Worm (Caenorhabditis elegans) whole organism, young adult: ENCODE measurements around the gene F23H12.7.
A peak's percentile ranks its signal among the peaks of the same experiment; 100 is the strongest.

Experiments
- B0336.3 ChIP-seq: fragments of 200-800 bp; sonication (Bioruptor generic); IDR thresholded peaks from 2 replicates; pipeline ENCODE4 v1.3.6; 2022; ENCODE audit warnings: missing genetic modification characterization, missing compliant biosample characterization
- C06A6.2 ChIP-seq: fragments of 200-800 bp; sonication (Bioruptor generic); conservative IDR thresholded peaks from 2 replicates; pipeline ENCODE4 v1.3.6; 2022; ENCODE audit warnings: missing genetic modification characterization, missing compliant biosample characterization
- D2030.7 ChIP-seq: fragments of 200-800 bp; sonication (Bioruptor generic); IDR thresholded peaks from 2 replicates; pipeline ENCODE4 v1.3.6; 2022; ENCODE audit warnings: missing genetic modification reagents, missing genetic modification characterization, missing compliant biosample characterization
- F22D6.2 ChIP-seq: sonication (generic microtip); optimal IDR thresholded peaks from 2 replicates; lab custom pipeline; 2016; ENCODE audit warnings: mild to moderate bottlenecking, missing genetic modification characterization, missing compliant biosample characterization
- F23B12.7 ChIP-seq: sonication (generic microtip); optimal IDR thresholded peaks from 2 replicates; lab custom pipeline; 2017; ENCODE audit warnings: missing genetic modification characterization, mild to moderate bottlenecking, missing compliant biosample characterization, antibody characterized with exemption, moderate library complexity; ENCODE audit not compliant: insufficient read depth
- F52B5.7 ChIP-seq: sonication (generic microtip); optimal IDR thresholded peaks from 2 replicates; lab custom pipeline; 2016; ENCODE audit warnings: mild to moderate bottlenecking, missing genetic modification characterization, missing compliant biosample characterization
- F55B11.4 ChIP-seq: sonication (generic microtip); optimal IDR thresholded peaks from 2 replicates; lab custom pipeline; 2016; ENCODE audit warnings: missing compliant biosample characterization, missing genetic modification characterization, borderline replicate concordance; ENCODE audit not compliant: insufficient read depth
- T07F8.4 ChIP-seq: sonication (generic microtip); optimal IDR thresholded peaks from 2 replicates; lab custom pipeline; 2016; ENCODE audit warnings: mild to moderate bottlenecking, missing genetic modification characterization, moderate library complexity, missing compliant biosample characterization
- T26A5.8 ChIP-seq: sonication (generic microtip); optimal IDR thresholded peaks from 2 replicates; lab custom pipeline; 2016; ENCODE audit warnings: missing genetic modification characterization, missing compliant biosample characterization
- Y53F4B.3 ChIP-seq: fragments of 200-800 bp; sonication (Bioruptor generic); IDR thresholded peaks from 2 replicates; pipeline ENCODE4 v1.3.6; 2022; ENCODE audit warnings: missing genetic modification reagents, missing genetic modification characterization, missing compliant biosample characterization
- Y79H2A.3 ChIP-seq: fragments of 200-800 bp; sonication (Bioruptor generic); conservative IDR thresholded peaks from 2 replicates; pipeline ENCODE4 v1.3.6; 2022; ENCODE audit warnings: missing genetic modification reagents, missing genetic modification characterization, missing compliant biosample characterization
- akir-1 ChIP-seq: fragments of 200-800 bp; sonication (Bioruptor generic); optimal IDR thresholded peaks from 2 replicates; lab custom pipeline; 2018; ENCODE audit warnings: mild to moderate bottlenecking, missing genetic modification characterization, moderate library complexity, missing compliant biosample characterization
- ama-1 ChIP-seq, 3 experiments: fragments of 150-350 bp in 1 of 3; sonication (generic microtip) in 2 of 3; optimal IDR thresholded peaks; 2 replicates each; lab custom pipeline; 2014 to 2018; ENCODE audit warnings: missing biosample characterization in 2 of 3, missing genetic modification characterization in 2 of 3, missing genetic modification reagents in 2 of 3
- attf-3 ChIP-seq: fragments of 200-800 bp; sonication (Bioruptor generic); conservative IDR thresholded peaks from 2 replicates; pipeline ENCODE4 v1.3.6; 2022; ENCODE audit warnings: missing genetic modification reagents, missing genetic modification characterization, missing compliant biosample characterization
- attf-6 ChIP-seq: fragments of 200-800 bp; sonication (Bioruptor generic); IDR thresholded peaks from 2 replicates; pipeline ENCODE4 v1.3.6; 2022; ENCODE audit warnings: missing genetic modification reagents, missing genetic modification characterization, missing compliant biosample characterization
- bed-2 ChIP-seq: fragments of 200-800 bp; sonication (Bioruptor generic); IDR thresholded peaks from 2 replicates; pipeline ENCODE4 v1.3.6; 2022; ENCODE audit warnings: missing genetic modification reagents, missing genetic modification characterization, missing compliant biosample characterization
- ccch-3 ChIP-seq: fragments of 200-800 bp; sonication (Bioruptor generic); optimal IDR thresholded peaks from 2 replicates; lab custom pipeline; 2018; ENCODE audit warnings: mild to moderate bottlenecking, missing genetic modification characterization, missing compliant biosample characterization
- ceh-100 ChIP-seq: fragments of 200-800 bp; sonication (Bioruptor generic); IDR thresholded peaks from 2 replicates; pipeline ENCODE4 v1.3.6; 2022; ENCODE audit warnings: missing genetic modification reagents, missing genetic modification characterization, missing compliant biosample characterization
- ceh-40 ChIP-seq: fragments of 200-800 bp; sonication (Bioruptor generic); IDR thresholded peaks from 2 replicates; pipeline ENCODE4 v1.3.6; 2022; ENCODE audit warnings: missing genetic modification characterization, missing compliant biosample characterization
- ceh-79 ChIP-seq: sonication (generic microtip); optimal IDR thresholded peaks from 2 replicates; lab custom pipeline; 2017; ENCODE audit warnings: mild to moderate bottlenecking, missing genetic modification characterization, missing compliant biosample characterization
- chd-7 ChIP-seq: sonication (generic microtip); optimal IDR thresholded peaks from 2 replicates; lab custom pipeline; 2016; ENCODE audit warnings: mild to moderate bottlenecking, missing genetic modification characterization, moderate library complexity, missing compliant biosample characterization
- die-1 ChIP-seq: sonication (generic microtip); optimal IDR thresholded peaks from 2 replicates; lab custom pipeline; 2016; ENCODE audit warnings: missing genotype, mild to moderate bottlenecking, missing genetic modification characterization, missing compliant biosample characterization
- dpl-1 ChIP-seq: fragments of 150-350 bp; optimal IDR thresholded peaks from 2 replicates; lab custom pipeline; 2014; ENCODE audit warnings: missing biosample characterization, missing genetic modification reagents, missing genetic modification characterization
- egl-18 ChIP-seq: fragments of 200-800 bp; sonication (Bioruptor generic); IDR thresholded peaks from 2 replicates; pipeline ENCODE4 v1.3.6; 2022; ENCODE audit warnings: missing genetic modification reagents, missing genetic modification characterization, missing compliant biosample characterization
- egl-44 ChIP-seq: fragments of 200-800 bp; sonication (Bioruptor generic); IDR thresholded peaks from 2 replicates; pipeline ENCODE4 v1.3.6; 2022; ENCODE audit warnings: missing genetic modification reagents, missing genetic modification characterization, missing compliant biosample characterization
- egrh-3 ChIP-seq: fragments of 200-800 bp; sonication (Bioruptor generic); IDR thresholded peaks from 2 replicates; pipeline ENCODE4 v1.3.6; 2022; ENCODE audit warnings: missing genetic modification reagents, missing genetic modification characterization, missing compliant biosample characterization
- hmg-20 ChIP-seq: fragments of 200-800 bp; sonication (Bioruptor generic); IDR thresholded peaks from 2 replicates; pipeline ENCODE4 v1.3.6; 2022; ENCODE audit warnings: missing genetic modification reagents, missing genetic modification characterization, missing compliant biosample characterization
- hsf-1 ChIP-seq: fragments of 200-800 bp; sonication (Bioruptor generic); IDR thresholded peaks from 2 replicates; pipeline ENCODE4 v1.3.6; 2022; ENCODE audit warnings: missing genetic modification reagents, missing genetic modification characterization, missing compliant biosample characterization
- lin-26 ChIP-seq: fragments of 200-800 bp; sonication (Bioruptor generic); IDR thresholded peaks from 2 replicates; pipeline ENCODE4 v1.3.6; 2022; ENCODE audit warnings: missing genetic modification reagents, missing genetic modification characterization, missing compliant biosample characterization
- lin-35 ChIP-seq, 3 experiments: fragments of 150-350 bp in 2 of 3; sonication (generic microtip) in 1 of 3; optimal IDR thresholded peaks; 2 replicates each; lab custom pipeline; 2014 to 2018; ENCODE audit warnings: missing biosample characterization in 3 of 3, missing genetic modification characterization in 3 of 3, missing genetic modification reagents in 3 of 3
- madf-10 ChIP-seq: sonication (generic microtip); optimal IDR thresholded peaks from 2 replicates; lab custom pipeline; 2016; ENCODE audit warnings: mild to moderate bottlenecking, missing genetic modification characterization, missing compliant biosample characterization
- madf-8 ChIP-seq: fragments of 200-800 bp; sonication (Bioruptor generic); conservative IDR thresholded peaks from 2 replicates; pipeline ENCODE4 v1.3.6; 2022; ENCODE audit warnings: missing genetic modification reagents, missing genetic modification characterization, missing compliant biosample characterization
- mcd-1 ChIP-seq: fragments of 200-800 bp; sonication (Bioruptor generic); IDR thresholded peaks from 2 replicates; pipeline ENCODE4 v1.3.6; 2022; ENCODE audit warnings: missing genetic modification reagents, missing genetic modification characterization, missing compliant biosample characterization
- mel-28 ChIP-seq: sonication (generic microtip); optimal IDR thresholded peaks from 2 replicates; lab custom pipeline; 2016; ENCODE audit warnings: borderline replicate concordance, mild to moderate bottlenecking, missing genetic modification characterization, missing compliant biosample characterization
- nfya-2 ChIP-seq: fragments of 200-800 bp; sonication (Bioruptor generic); IDR thresholded peaks from 2 replicates; pipeline ENCODE4 v1.3.6; 2022; ENCODE audit warnings: missing genetic modification reagents, missing genetic modification characterization, missing compliant biosample characterization
- nhr-120 ChIP-seq: fragments of 200-800 bp; sonication (Bioruptor generic); IDR thresholded peaks from 2 replicates; pipeline ENCODE4 v1.3.6; 2022; ENCODE audit warnings: missing genetic modification characterization, missing compliant biosample characterization
- nhr-179 ChIP-seq: sonication (generic microtip); optimal IDR thresholded peaks from 2 replicates; lab custom pipeline; 2016; ENCODE audit warnings: mild to moderate bottlenecking, missing genetic modification characterization, missing compliant biosample characterization
- pha-4 ChIP-seq: fragments of 150-350 bp; sonication (generic microtip); optimal IDR thresholded peaks from 2 replicates; lab custom pipeline; 2014; ENCODE audit warnings: missing biosample characterization, missing genetic modification reagents, missing genetic modification characterization
- rpc-1 ChIP-seq, 2 experiments: fragments of 150-350 bp in 1 of 2; sonication (generic microtip) in 1 of 2; optimal IDR thresholded peaks; 2 replicates each; lab custom pipeline; 2014 to 2018; ENCODE audit warnings: missing biosample characterization in 1 of 2, missing genetic modification characterization in 1 of 2, missing genetic modification reagents in 1 of 2, missing genotype in 1 of 2
- sdz-38 ChIP-seq: sonication (generic microtip); optimal IDR thresholded peaks from 2 replicates; lab custom pipeline; 2016; ENCODE audit warnings: missing genotype, missing genetic modification characterization, missing compliant biosample characterization
- sptf-2 ChIP-seq: fragments of 200-800 bp; sonication (Bioruptor generic); optimal IDR thresholded peaks from 2 replicates; lab custom pipeline; 2018; ENCODE audit warnings: mild to moderate bottlenecking, missing genetic modification characterization, missing compliant biosample characterization
- unc-130 ChIP-seq: sonication (generic microtip); optimal IDR thresholded peaks from 2 replicates; lab custom pipeline; 2016; ENCODE audit warnings: missing genetic modification reagents, missing genetic modification characterization, missing compliant biosample characterization
- zim-3 ChIP-seq: sonication (generic microtip); optimal IDR thresholded peaks from 2 replicates; lab custom pipeline; 2017; ENCODE audit warnings: mild to moderate bottlenecking, missing genetic modification characterization, moderate library complexity, missing compliant biosample characterization
- ztf-28 ChIP-seq: fragments of 200-800 bp; sonication (Bioruptor generic); IDR thresholded peaks from 2 replicates; pipeline ENCODE4 v1.3.6; 2022; ENCODE audit warnings: missing genetic modification reagents, missing genetic modification characterization, missing compliant biosample characterization

Gene F23H12.7

ce11 chrV:12371386-12371785 is at the start of gene F23H12.7:
Gene F23H12.7 (plus strand): TSS chrV:12371686.
- no peak for TF ChIP-seq dpl-1 (GFP tag; lab: Kevin White, UChicago)
- no peak for TF ChIP-seq F22D6.2
- no peak for TF ChIP-seq egrh-3 (GFP tag; lab: Robert Waterston, UW)
- no peak for TF ChIP-seq ceh-40 (GFP tag; lab: Robert Waterston, UW)
- TF ChIP-seq, all 124 proteins: peak for 0

ce11 chrV:12326638-12327037 is 44.8 kb upstream of the F23H12.7 start:
- no peak for TF ChIP-seq C06A6.2 (GFP tag; lab: Robert Waterston, UW)
- TF ChIP-seq F52B5.7 (tag; lab: Kevin White, UChicago): no peak
- TF ChIP-seq madf-10 (tag; lab: Kevin White, UChicago): no peak
- TF ChIP-seq T26A5.8 (tag; lab: Kevin White, UChicago): no peak
- no peak for TF ChIP-seq F23B12.7 (tag; lab: Kevin White, UChicago)
- no peak for TF ChIP-seq Y79H2A.3
- TF ChIP-seq akir-1 (GFP tag; lab: Kevin White, UChicago): no peak
- TF ChIP-seq lin-26 (GFP tag; lab: Robert Waterston, UW): no peak
- TF ChIP-seq bed-2: no peak
- no peak for TF ChIP-seq Y53F4B.3 (GFP tag; lab: Robert Waterston, UW)
- TF ChIP-seq sdz-38 (tag; lab: Kevin White, UChicago): no peak
- TF ChIP-seq egl-18 (GFP tag; lab: Robert Waterston, UW): no peak
- no peak for TF ChIP-seq nhr-120 (GFP tag; lab: Robert Waterston, UW)
- no peak for TF ChIP-seq ceh-79 (tag; lab: Kevin White, UChicago)

- TF ChIP-seq nfya-2 (GFP tag; lab: Robert Waterston, UW): no peak
- no peak for TF ChIP-seq unc-130 (GFP tag; lab: Kevin White, UChicago)
- TF ChIP-seq attf-3: no peak
- TF ChIP-seq hmg-20 (GFP tag; lab: Robert Waterston, UW): no peak
- no peak for TF ChIP-seq T07F8.4
- TF ChIP-seq nhr-120 (GFP tag; lab: Robert Waterston, UW): no peak
- TF ChIP-seq sptf-2 (GFP tag; lab: Kevin White, UChicago): no peak
- TF ChIP-seq bed-2: no peak
- TF ChIP-seq ceh-100: no peak
- TF ChIP-seq ccch-3 (GFP tag; lab: Kevin White, UChicago): no peak
- TF ChIP-seq D2030.7 (GFP tag; lab: Robert Waterston, UW): no peak
- no peak for TF ChIP-seq C06A6.2 (GFP tag; lab: Robert Waterston, UW)
- TF ChIP-seq die-1: no peak
- TF ChIP-seq madf-8 (GFP tag; lab: Robert Waterston, UW): no peak
- no peak for TF ChIP-seq ztf-28 (GFP tag; lab: Robert Waterston, UW)
- TF ChIP-seq mcd-1 (GFP tag; lab: Robert Waterston, UW): no peak
- TF ChIP-seq ama-1 (optimal IDR thresholded peaks at IDR 0.05; lab: Kevin White, UChicago): no peak
- no peak for TF ChIP-seq ama-1 (GFP tag; optimal IDR thresholded peaks at IDR 0.05; lab: Kevin White, UChicago)
- no peak for TF ChIP-seq madf-10 (tag; lab: Kevin White, UChicago)
- TF ChIP-seq F55B11.4 (tag; lab: Kevin White, UChicago): no peak
Measured at ce11 chrV:12329173-12329572, 42.3 kb upstream of the F23H12.7 start.

ce11 chrV:12331820-12332219 is 39.7 kb upstream of the F23H12.7 start:
- TF ChIP-seq attf-6 (GFP tag; lab: Robert Waterston, UW) (no peak), pha-4 (tag; lab: Kevin White, UChicago) (no peak), mel-28 (tag; lab: Kevin White, UChicago) (no peak), B0336.3 (no peak), madf-8 (GFP tag; lab: Robert Waterston, UW) (no peak), hsf-1 (GFP tag; lab: Robert Waterston, UW) (no peak), lin-35 (GFP tag; optimal IDR thresholded peaks at IDR 0.05; lab: Kevin White, UChicago) (peak in 1 of 3 experiments; percentile 16), chd-7 (no peak), nhr-179 (tag; lab: Kevin White, UChicago) (no peak), rpc-1 (optimal IDR thresholded peaks at IDR 0.05; lab: Kevin White, UChicago) (peak; percentile 68), rpc-1 (tag; optimal IDR thresholded peaks at IDR 0.05; lab: Kevin White, UChicago) (peak; percentile 83), egl-44 (GFP tag; lab: Robert Waterston, UW) (no peak), ccch-3 (GFP tag; lab: Kevin White, UChicago) (no peak), die-1 (peak; percentile 57), F55B11.4 (tag; lab: Kevin White, UChicago) (no peak), zim-3 (no peak)
